Fruit fly (Drosophila melanogaster) whole organism: ENCODE measurements around the gene Dph1.

Experiments used
- Dll ChIP-seq: fragments of >200 bp; optimal IDR thresholded peaks from 2 replicates; lab custom pipeline; 2017
- EcR ChIP-seq, 2 experiments: fragments of >200 bp; optimal IDR thresholded peaks; 2 replicates each; lab custom pipeline; 2017; ENCODE audit warnings: missing biosample characterization in 2 of 2, missing genetic modification characterization in 2 of 2, missing genetic modification reagents in 2 of 2

DNA sequence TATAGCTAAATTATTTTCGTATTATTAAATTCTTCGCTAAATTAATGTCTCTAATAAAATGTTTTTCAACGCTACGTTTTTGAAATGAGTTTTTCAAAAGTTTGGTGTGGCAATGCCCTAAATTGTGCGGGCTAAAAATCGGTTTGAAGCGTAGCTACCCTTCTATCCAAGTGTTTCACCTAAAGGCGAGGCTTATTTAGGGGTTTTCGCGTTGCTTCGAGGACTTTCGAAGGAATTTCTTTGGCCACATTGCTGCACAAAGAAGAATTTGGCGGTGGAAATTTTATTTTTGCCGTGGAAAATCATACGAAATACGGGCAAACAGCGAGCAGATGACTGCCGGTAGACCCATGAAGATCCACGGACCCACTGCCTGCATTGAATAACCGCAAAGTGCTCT, 15.0 kb downstream of the Dph1 start, which contains the start of gene TfIIEalpha:
- TF ChIP-seq Dll (no peak), EcR (GFP tag; optimal IDR thresholded peaks at IDR 0.05; lab: Kevin White, UChicago) (no peak)
